Worm (Caenorhabditis elegans) whole organism, late embryonic: ENCODE data around the gene unc-43.
A peak's percentile ranks its signal among the peaks of the same experiment; 100 is the strongest.

ENCODE experiments used
- C08G9.2 ChIP-seq: sonication (generic microtip); optimal IDR thresholded peaks from 2 replicates; lab custom pipeline; 2016; ENCODE audit warnings: mild to moderate bottlenecking, missing genetic modification characterization, moderate library complexity, missing compliant biosample characterization
- C38D4.7 ChIP-seq: fragments of 200-800 bp; sonication (Bioruptor generic); optimal IDR thresholded peaks from 2 replicates; lab custom pipeline; 2018; ENCODE audit warnings: mild to moderate bottlenecking, missing genetic modification characterization, moderate library complexity, missing compliant biosample characterization
- K02D7.2 ChIP-seq: sonication (generic microtip); optimal IDR thresholded peaks from 2 replicates; lab custom pipeline; 2017; ENCODE audit warnings: mild to moderate bottlenecking, missing genetic modification characterization, missing compliant biosample characterization
- K09A11.1 ChIP-seq: sonication (generic microtip); optimal IDR thresholded peaks from 2 replicates; lab custom pipeline; 2017; ENCODE audit warnings: antibody characterized with exemption, mild to moderate bottlenecking, missing genetic modification characterization, missing compliant biosample characterization; ENCODE audit not compliant: insufficient read depth
- T23F11.4 ChIP-seq: fragments of 200-800 bp; sonication (Bioruptor generic); optimal IDR thresholded peaks from 2 replicates; lab custom pipeline; 2018; ENCODE audit warnings: mild to moderate bottlenecking, missing genetic modification characterization, missing compliant biosample characterization
- Y22D7AL.16 ChIP-seq: sonication (generic microtip); optimal IDR thresholded peaks from 2 replicates; lab custom pipeline; 2016; ENCODE audit warnings: missing genetic modification characterization, missing compliant biosample characterization
- ahr-1 ChIP-seq: sonication (generic microtip); optimal IDR thresholded peaks from 2 replicates; lab custom pipeline; 2016; ENCODE audit warnings: missing genetic modification characterization, missing compliant biosample characterization
- ama-1 ChIP-seq: fragments of 150-350 bp; optimal IDR thresholded peaks from 2 replicates; lab custom pipeline; 2014
- ceh-14 ChIP-seq: sonication (generic microtip); optimal IDR thresholded peaks from 2 replicates; lab custom pipeline; 2016; ENCODE audit warnings: missing genotype, missing genetic modification characterization, missing compliant biosample characterization
- ceh-18 ChIP-seq: sonication (generic microtip); optimal IDR thresholded peaks from 2 replicates; lab custom pipeline; 2016; ENCODE audit warnings: missing genetic modification characterization, missing compliant biosample characterization
- ceh-19 ChIP-seq: fragments of 200-800 bp; sonication (Bioruptor generic); optimal IDR thresholded peaks from 2 replicates; lab custom pipeline; 2018; ENCODE audit warnings: mild to moderate bottlenecking, missing genetic modification characterization, missing compliant biosample characterization
- ceh-2 ChIP-seq: sonication (generic microtip); optimal IDR thresholded peaks from 2 replicates; lab custom pipeline; 2016; ENCODE audit warnings: missing genotype, missing genetic modification characterization, missing compliant biosample characterization
- ceh-22 ChIP-seq: sonication (generic microtip); optimal IDR thresholded peaks from 2 replicates; lab custom pipeline; 2017; ENCODE audit warnings: missing biosample characterization, missing genetic modification characterization
- ceh-24 ChIP-seq: sonication (generic microtip); optimal IDR thresholded peaks from 2 replicates; lab custom pipeline; 2016; ENCODE audit warnings: mild to moderate bottlenecking, missing genetic modification characterization, missing compliant biosample characterization
- ceh-30 ChIP-seq: fragments of 150-350 bp; optimal IDR thresholded peaks from 2 replicates; lab custom pipeline; 2014; ENCODE audit warnings: missing biosample characterization, missing genetic modification characterization
- ceh-31 ChIP-seq: sonication (generic microtip); optimal IDR thresholded peaks from 2 replicates; lab custom pipeline; 2016; ENCODE audit warnings: missing genetic modification characterization, missing compliant biosample characterization
- ceh-34 ChIP-seq: sonication (generic microtip); optimal IDR thresholded peaks from 2 replicates; lab custom pipeline; 2016; ENCODE audit warnings: mild to moderate bottlenecking, missing genetic modification characterization, missing compliant biosample characterization
- ceh-45 ChIP-seq: fragments of 200-800 bp; sonication (Bioruptor generic); IDR thresholded peaks from 2 replicates; pipeline ENCODE4 v1.3.6; 2022; ENCODE audit warnings: missing genetic modification reagents, missing genetic modification characterization, missing compliant biosample characterization
- ceh-48 ChIP-seq: sonication (generic microtip); optimal IDR thresholded peaks from 2 replicates; lab custom pipeline; 2016; ENCODE audit warnings: missing genetic modification characterization, inconsistent platforms, missing compliant biosample characterization
- ceh-9 ChIP-seq: sonication (generic microtip); optimal IDR thresholded peaks from 2 replicates; lab custom pipeline; 2016; ENCODE audit warnings: mild to moderate bottlenecking, missing genetic modification characterization, inconsistent platforms, missing compliant biosample characterization
- che-1 ChIP-seq: sonication (generic microtip); optimal IDR thresholded peaks from 2 replicates; lab custom pipeline; 2016; ENCODE audit warnings: mild to moderate bottlenecking, missing genetic modification characterization, missing compliant biosample characterization
- elt-2 ChIP-seq: sonication (generic microtip); optimal IDR thresholded peaks from 2 replicates; lab custom pipeline; 2016; ENCODE audit warnings: missing genetic modification reagents, missing genetic modification characterization, missing compliant biosample characterization
- elt-4 ChIP-seq: sonication (generic microtip); optimal IDR thresholded peaks from 2 replicates; lab custom pipeline; 2016; ENCODE audit warnings: missing genetic modification characterization, missing compliant biosample characterization
- eyg-1 ChIP-seq: sonication (generic microtip); optimal IDR thresholded peaks from 2 replicates; lab custom pipeline; 2016; ENCODE audit warnings: missing genotype, missing genetic modification characterization, missing compliant biosample characterization
- fax-1 ChIP-seq: sonication (generic microtip); optimal IDR thresholded peaks from 2 replicates; lab custom pipeline; 2016; ENCODE audit warnings: missing genotype, missing genetic modification characterization, missing compliant biosample characterization
- fkh-10 ChIP-seq: fragments of 150-350 bp; optimal IDR thresholded peaks from 2 replicates; lab custom pipeline; 2014; ENCODE audit warnings: missing biosample characterization, missing genetic modification reagents, missing genetic modification characterization
- fkh-6 ChIP-seq: sonication (generic microtip); optimal IDR thresholded peaks from 2 replicates; lab custom pipeline; 2016; ENCODE audit warnings: missing genetic modification characterization, missing compliant biosample characterization
- hlh-13 ChIP-seq: fragments of 200-800 bp; sonication (Bioruptor generic); optimal IDR thresholded peaks from 2 replicates; lab custom pipeline; 2018; ENCODE audit warnings: mild to moderate bottlenecking, missing genetic modification characterization, missing compliant biosample characterization
- hlh-8 ChIP-seq: sonication (generic microtip); optimal IDR thresholded peaks from 2 replicates; lab custom pipeline; 2016; ENCODE audit warnings: missing genotype, missing genetic modification characterization, missing compliant biosample characterization
- mec-3 ChIP-seq: sonication (generic microtip); optimal IDR thresholded peaks from 2 replicates; lab custom pipeline; 2016; ENCODE audit warnings: borderline replicate concordance, missing genetic modification characterization, missing compliant biosample characterization
- nfya-1 ChIP-seq: sonication (generic microtip); optimal IDR thresholded peaks from 2 replicates; lab custom pipeline; 2017; ENCODE audit warnings: missing genetic modification characterization, mild to moderate bottlenecking, missing compliant biosample characterization, antibody characterized with exemption, moderate library complexity
- nhr-232 ChIP-seq: sonication (generic microtip); optimal IDR thresholded peaks from 2 replicates; lab custom pipeline; 2016; ENCODE audit warnings: missing genetic modification characterization, missing compliant biosample characterization
- odd-2 ChIP-seq: sonication (generic microtip); optimal IDR thresholded peaks from 2 replicates; lab custom pipeline; 2017; ENCODE audit warnings: antibody characterized with exemption, mild to moderate bottlenecking, missing genetic modification characterization, missing compliant biosample characterization
- pag-3 ChIP-seq: sonication (generic microtip); optimal IDR thresholded peaks from 2 replicates; lab custom pipeline; 2016; ENCODE audit warnings: missing compliant biosample characterization, missing genetic modification characterization, borderline replicate concordance
- pat-9 ChIP-seq: fragments of 200-800 bp; sonication (Bioruptor generic); optimal IDR thresholded peaks from 2 replicates; lab custom pipeline; 2018; ENCODE audit warnings: mild to moderate bottlenecking, missing genetic modification characterization, moderate library complexity, missing compliant biosample characterization
- pax-1 ChIP-seq: fragments of 150-350 bp; optimal IDR thresholded peaks from 2 replicates; lab custom pipeline; 2014; ENCODE audit warnings: missing biosample characterization, missing genetic modification characterization
- pha-2 ChIP-seq: sonication (generic microtip); optimal IDR thresholded peaks from 2 replicates; lab custom pipeline; 2017; ENCODE audit warnings: mild to moderate bottlenecking, missing genetic modification characterization, missing compliant biosample characterization
- pha-4 ChIP-seq: fragments of 150-350 bp; optimal IDR thresholded peaks from 2 replicates; lab custom pipeline; 2018; ENCODE audit warnings: missing biosample characterization, missing genetic modification reagents, missing genetic modification characterization
- pqm-1 ChIP-seq: sonication (generic microtip); optimal IDR thresholded peaks from 2 replicates; lab custom pipeline; 2016; ENCODE audit warnings: missing genetic modification characterization, missing compliant biosample characterization
- pros-1 ChIP-seq: fragments of 150-350 bp; optimal IDR thresholded peaks from 2 replicates; lab custom pipeline; 2014; ENCODE audit warnings: missing biosample characterization, missing genetic modification reagents, missing genetic modification characterization
- ref-2 ChIP-seq: sonication (generic microtip); optimal IDR thresholded peaks from 2 replicates; lab custom pipeline; 2016; ENCODE audit warnings: missing genetic modification characterization, missing compliant biosample characterization
- sdc-2 ChIP-seq: sonication (generic microtip); optimal IDR thresholded peaks from 2 replicates; lab custom pipeline; 2016; ENCODE audit warnings: missing genotype, missing genetic modification characterization, missing compliant biosample characterization
- sox-2 ChIP-seq: fragments of 200-800 bp; sonication (Bioruptor generic); IDR thresholded peaks from 2 replicates; pipeline ENCODE4 v1.3.6; 2022; ENCODE audit warnings: missing genetic modification reagents, missing genetic modification characterization, missing compliant biosample characterization
- sox-4 ChIP-seq: sonication (generic microtip); optimal IDR thresholded peaks from 2 replicates; lab custom pipeline; 2017; ENCODE audit warnings: mild to moderate bottlenecking, missing genetic modification characterization, inconsistent platforms, missing compliant biosample characterization
- syd-9 ChIP-seq: sonication (generic microtip); optimal IDR thresholded peaks from 2 replicates; lab custom pipeline; 2016; ENCODE audit warnings: mild to moderate bottlenecking, missing genetic modification characterization, moderate library complexity, missing compliant biosample characterization
- ttx-3 ChIP-seq: sonication (generic microtip); optimal IDR thresholded peaks from 2 replicates; lab custom pipeline; 2016; ENCODE audit warnings: missing genetic modification reagents, missing genetic modification characterization, missing compliant biosample characterization
- unc-42 ChIP-seq: sonication (generic microtip); optimal IDR thresholded peaks from 2 replicates; lab custom pipeline; 2016; ENCODE audit warnings: missing genotype, missing genetic modification characterization, missing compliant biosample characterization
- zip-5 ChIP-seq: sonication (generic microtip); optimal IDR thresholded peaks from 2 replicates; lab custom pipeline; 2016; ENCODE audit warnings: missing genetic modification characterization, missing compliant biosample characterization
- ztf-16 ChIP-seq: sonication (generic microtip); optimal IDR thresholded peaks from 2 replicates; lab custom pipeline; 2017; ENCODE audit warnings: missing genetic modification characterization, missing compliant biosample characterization

unc-43 gene

ce11 chrIV:10337286-10337685 is 12.7 kb downstream of the unc-43 start:
- no peak for TF ChIP-seq ceh-14 (tag; lab: Kevin White, UChicago)
- no peak for TF ChIP-seq ztf-16 (tag; lab: Kevin White, UChicago)
- no peak for TF ChIP-seq ttx-3 (tag; lab: Kevin White, UChicago)
- no peak for TF ChIP-seq pax-1 (tag; lab: Kevin White, UChicago)
- TF ChIP-seq pat-9 (tag; lab: Kevin White, UChicago), result no peak
- TF ChIP-seq zip-5 (tag; lab: Kevin White, UChicago), result no peak
- TF ChIP-seq sox-2 (GFP tag; lab: Robert Waterston, UW), result no peak
- TF ChIP-seq sox-4, result no peak

ce11 chrIV:10331882-10332281 is 18.1 kb downstream of the unc-43 start:
- no peak for TF ChIP-seq ceh-45

ce11 chrIV:10330962-10331361 is 19.1 kb downstream of the unc-43 start:
- TF ChIP-seq hlh-13 (GFP tag; lab: Kevin White, UChicago) (no peak), ttx-3 (tag; lab: Kevin White, UChicago) (no peak), che-1 (tag; lab: Kevin White, UChicago) (no peak), ama-1 (lab: Kevin White, UChicago) (no peak), sdc-2 (tag; lab: Kevin White, UChicago) (no peak), elt-2 (peak; percentile 56), eyg-1 (tag; lab: Kevin White, UChicago) (no peak), ceh-31 (tag; lab: Kevin White, UChicago) (peak; percentile 30), pha-4 (tag; lab: Kevin White, UChicago) (no peak), unc-42 (tag; lab: Kevin White, UChicago) (no peak), nhr-232 (tag; lab: Kevin White, UChicago) (no peak), ceh-48 (no peak), fkh-10 (GFP tag; lab: Kevin White, UChicago) (no peak), ceh-24 (tag; lab: Kevin White, UChicago) (no peak), K09A11.1 (tag; lab: Kevin White, UChicago) (no peak), pha-2 (no peak), mec-3 (tag; lab: Kevin White, UChicago) (no peak), pqm-1 (tag; lab: Kevin White, UChicago) (peak; percentile 6), pros-1 (tag; lab: Kevin White, UChicago) (no peak), pat-9 (tag; lab: Kevin White, UChicago) (no peak), ceh-22 (no peak), hlh-8 (tag; lab: Kevin White, UChicago) (no peak), nfya-1 (tag; lab: Kevin White, UChicago) (no peak), C38D4.7 (GFP tag; lab: Kevin White, UChicago) (no peak), Y22D7AL.16 (tag; lab: Kevin White, UChicago) (no peak), ceh-2 (tag; lab: Kevin White, UChicago) (no peak), K02D7.2 (tag; lab: Kevin White, UChicago) (no peak), ref-2 (tag; lab: Kevin White, UChicago) (peak; percentile 58), T23F11.4 (no peak), ceh-19 (GFP tag; lab: Kevin White, UChicago) (no peak), ceh-45 (no peak), ahr-1 (no peak), ztf-16 (tag; lab: Kevin White, UChicago) (no peak), ceh-34 (tag; lab: Kevin White, UChicago) (peak; percentile 13), fkh-6 (tag; lab: Kevin White, UChicago) (no peak), odd-2 (tag; lab: Kevin White, UChicago) (no peak), syd-9 (tag; lab: Kevin White, UChicago) (no peak), ceh-30 (tag; lab: Kevin White, UChicago) (no peak), ceh-9 (tag; lab: Kevin White, UChicago) (no peak), ceh-14 (tag; lab: Kevin White, UChicago) (peak; percentile 21), pax-1 (tag; lab: Kevin White, UChicago) (no peak), C08G9.2 (tag; lab: Kevin White, UChicago) (no peak), fax-1 (tag; lab: Kevin White, UChicago) (no peak), elt-4 (no peak), pag-3 (tag; lab: Kevin White, UChicago) (no peak), ceh-18 (no peak)
